Fruit fly (Drosophila melanogaster) whole organism, embryonic: ENCODE results near the gene aru.

ENCODE experiments used
- B-H2 ChIP-seq: fragments of 200-800 bp; sonication (Bioruptor generic); optimal IDR thresholded peaks from 2 replicates; lab custom pipeline; 2018; ENCODE audit warnings: missing biosample characterization, mild to moderate bottlenecking, missing genetic modification characterization
- CG10431 ChIP-seq: fragments of 200-800 bp; sonication (Bioruptor generic); optimal IDR thresholded peaks from 3 replicates; lab custom pipeline; 2018; ENCODE audit warnings: missing biosample characterization, mild to moderate bottlenecking, missing genetic modification characterization
- CG10543 ChIP-seq: fragments of 200-800 bp; sonication (Bioruptor generic); optimal IDR thresholded peaks from 3 replicates; lab custom pipeline; 2017; ENCODE audit warnings: missing biosample characterization, mild to moderate bottlenecking, missing genetic modification characterization, moderate library complexity
- CG11093 ChIP-seq: fragments of 200-800 bp; sonication (Bioruptor generic); IDR thresholded peaks from 3 replicates; pipeline ENCODE4 v1.3.6; 2022; ENCODE audit warnings: missing biosample characterization, missing genetic modification characterization
- CG11398 ChIP-seq: fragments of 200-800 bp; sonication (Bioruptor generic); optimal IDR thresholded peaks from 2 replicates; lab custom pipeline; 2016; ENCODE audit warnings: missing biosample characterization, missing genetic modification characterization
- CG11456 ChIP-seq: fragments of 200-800 bp; sonication (Bioruptor generic); IDR thresholded peaks from 3 replicates; pipeline ENCODE4 v1.3.6; 2022; ENCODE audit warnings: missing biosample characterization, missing genetic modification characterization
- CG14050 ChIP-seq: fragments of 200-800 bp; sonication (Bioruptor generic); IDR thresholded peaks from 3 replicates; pipeline ENCODE4 v1.3.6; 2022; ENCODE audit warnings: missing biosample characterization, missing genetic modification characterization
- CG15073 ChIP-seq: fragments of 200-800 bp; sonication (Bioruptor generic); optimal IDR thresholded peaks from 2 replicates; lab custom pipeline; 2016; ENCODE audit warnings: missing biosample characterization, missing genetic modification characterization
- CG1603 ChIP-seq: fragments of 200-800 bp; sonication (Bioruptor generic); optimal IDR thresholded peaks from 2 replicates; lab custom pipeline; 2019; ENCODE audit warnings: missing biosample characterization, mild to moderate bottlenecking, missing genetic modification characterization, moderate library complexity
- CG17829 ChIP-seq: fragments of 200-800 bp; optimal IDR thresholded peaks from 2 replicates; lab custom pipeline; 2019; ENCODE audit warnings: missing biosample characterization, mild to moderate bottlenecking, missing genetic modification characterization, moderate library complexity
- CG1792 ChIP-seq: fragments of 200-800 bp; sonication (Bioruptor generic); optimal IDR thresholded peaks from 2 replicates; lab custom pipeline; 2016; ENCODE audit warnings: missing biosample characterization, missing genetic modification characterization
- CG18011 ChIP-seq: fragments of 200-800 bp; sonication (Bioruptor generic); optimal IDR thresholded peaks from 2 replicates; lab custom pipeline; 2017; ENCODE audit warnings: missing biosample characterization, missing genetic modification characterization, mild to moderate bottlenecking, moderate library complexity, missing genotype
- CG18262 ChIP-seq: fragments of 200-800 bp; optimal IDR thresholded peaks from 3 replicates; lab custom pipeline; 2019; ENCODE audit warnings: missing biosample characterization, mild to moderate bottlenecking, missing genetic modification characterization, moderate library complexity
- CG1832 ChIP-seq: fragments of 200-800 bp; sonication (Bioruptor generic); optimal IDR thresholded peaks from 2 replicates; lab custom pipeline; 2017; ENCODE audit warnings: missing biosample characterization, mild to moderate bottlenecking, missing genetic modification characterization, inconsistent platforms
- CG30431 ChIP-seq: fragments of 200-800 bp; sonication (Bioruptor generic); optimal IDR thresholded peaks from 2 replicates; lab custom pipeline; 2017; ENCODE audit warnings: missing biosample characterization, missing genetic modification characterization
- CG31388 ChIP-seq: fragments of 200-800 bp; sonication (Bioruptor generic); optimal IDR thresholded peaks from 2 replicates; lab custom pipeline; 2016; ENCODE audit warnings: missing biosample characterization, missing genetic modification characterization
- CG33213 ChIP-seq: fragments of 200-800 bp; sonication (Bioruptor generic); optimal IDR thresholded peaks from 3 replicates; lab custom pipeline; 2016; ENCODE audit warnings: missing biosample characterization, missing genetic modification characterization
- CG3407 ChIP-seq: fragments of 200-800 bp; sonication (Bioruptor generic); optimal IDR thresholded peaks from 2 replicates; lab custom pipeline; 2018; ENCODE audit warnings: missing biosample characterization, mild to moderate bottlenecking, missing genetic modification characterization
- CG4707 ChIP-seq: fragments of 200-800 bp; sonication (Bioruptor generic); optimal IDR thresholded peaks from 2 replicates; lab custom pipeline; 2018; ENCODE audit warnings: missing biosample characterization, mild to moderate bottlenecking, missing genetic modification characterization, moderate library complexity
- CG6654 ChIP-seq: fragments of 200-800 bp; sonication (Bioruptor generic); optimal IDR thresholded peaks from 2 replicates; lab custom pipeline; 2017; ENCODE audit warnings: missing biosample characterization, mild to moderate bottlenecking, missing genetic modification characterization
- CG7745 ChIP-seq: fragments of 200-800 bp; sonication (Bioruptor generic); optimal IDR thresholded peaks from 2 replicates; lab custom pipeline; 2018; ENCODE audit warnings: missing biosample characterization, mild to moderate bottlenecking, missing genetic modification characterization, moderate library complexity
- CG8944 ChIP-seq: fragments of 200-800 bp; sonication (Bioruptor generic); optimal IDR thresholded peaks from 3 replicates; lab custom pipeline; 2016; ENCODE audit warnings: missing biosample characterization, missing genetic modification characterization
- Drgx ChIP-seq: fragments of 200-800 bp; sonication (Bioruptor generic); IDR thresholded peaks from 2 replicates; pipeline ENCODE4 v1.3.6; 2022; ENCODE audit warnings: missing biosample characterization, missing genetic modification characterization
- Gsc ChIP-seq: fragments of 200-800 bp; sonication (Bioruptor generic); IDR thresholded peaks from 2 replicates; pipeline ENCODE4 v1.3.6; 2022; ENCODE audit warnings: missing biosample characterization, missing genetic modification characterization
- HLH54F ChIP-seq: fragments of 200-800 bp; sonication (Bioruptor generic); optimal IDR thresholded peaks from 3 replicates; lab custom pipeline; 2016; ENCODE audit warnings: missing biosample characterization, missing genetic modification characterization
- Jarid2 ChIP-seq: fragments of 200-800 bp; sonication (Bioruptor generic); optimal IDR thresholded peaks from 3 replicates; lab custom pipeline; 2017; ENCODE audit warnings: mild to moderate bottlenecking, missing biosample characterization, missing genetic modification reagents, missing genetic modification characterization
- Kr ChIP-seq: fragments of 200-800 bp; sonication (Bioruptor generic); optimal IDR thresholded peaks from 2 replicates; lab custom pipeline; 2017; ENCODE audit warnings: missing biosample characterization, mild to moderate bottlenecking, missing genetic modification characterization
- NC2α ChIP-seq: fragments of 200-800 bp; sonication (Bioruptor generic); optimal IDR thresholded peaks from 2 replicates; lab custom pipeline; 2016; ENCODE audit warnings: missing biosample characterization, missing genetic modification characterization
- Oaz ChIP-seq: fragments of 200-800 bp; sonication (Bioruptor generic); IDR thresholded peaks from 2 replicates; pipeline ENCODE4 v1.3.6; 2022; ENCODE audit warnings: missing biosample characterization, missing genetic modification characterization
- Ptx1 ChIP-seq: fragments of 200-800 bp; sonication (Bioruptor generic); IDR thresholded peaks from 2 replicates; pipeline ENCODE4 v1.3.6; 2022; ENCODE audit warnings: missing biosample characterization, missing genetic modification characterization
- Sox100B ChIP-seq: fragments of 200-800 bp; sonication (Bioruptor generic); optimal IDR thresholded peaks from 3 replicates; lab custom pipeline; 2018; ENCODE audit warnings: missing biosample characterization, mild to moderate bottlenecking, missing genetic modification characterization
- Spps ChIP-seq: fragments of 200-800 bp; sonication (Bioruptor generic); optimal IDR thresholded peaks from 2 replicates; lab custom pipeline; 2018; ENCODE audit warnings: missing biosample characterization, mild to moderate bottlenecking, missing genetic modification characterization
- dpn ChIP-seq, 2 experiments: fragments of 200-800 bp; sonication (Bioruptor generic); optimal IDR thresholded peaks; 3 replicates each; lab custom pipeline; 2016; ENCODE audit warnings: missing biosample characterization in 2 of 2, missing genetic modification characterization in 2 of 2
- eyg ChIP-seq: fragments of 200-800 bp; sonication (Bioruptor generic); optimal IDR thresholded peaks from 3 replicates; lab custom pipeline; 2016; ENCODE audit warnings: missing biosample characterization, missing genetic modification characterization
- gsb ChIP-seq: fragments of 200-800 bp; sonication (Bioruptor generic); IDR thresholded peaks from 2 replicates; pipeline ENCODE4 v1.3.6; 2022; ENCODE audit warnings: missing biosample characterization, missing genetic modification characterization
- peb ChIP-seq: fragments of 200-800 bp; sonication (Bioruptor generic); IDR thresholded peaks from 2 replicates; pipeline ENCODE4 v1.3.6; 2022; ENCODE audit warnings: missing biosample characterization, missing genetic modification characterization
- pita ChIP-seq: fragments of 200-800 bp; sonication (Bioruptor generic); optimal IDR thresholded peaks from 2 replicates; lab custom pipeline; 2017; ENCODE audit warnings: missing biosample characterization, mild to moderate bottlenecking, missing genetic modification characterization
- pzg ChIP-seq: fragments of 200-800 bp; sonication (Bioruptor generic); optimal IDR thresholded peaks from 3 replicates; lab custom pipeline; 2018; ENCODE audit warnings: missing biosample characterization, mild to moderate bottlenecking, missing genetic modification characterization, moderate library complexity
- row ChIP-seq: fragments of 200-800 bp; sonication (Bioruptor generic); IDR thresholded peaks from 3 replicates; pipeline ENCODE4 v1.3.6; 2022; ENCODE audit warnings: missing biosample characterization, missing genetic modification characterization
- scrt ChIP-seq: fragments of 200-800 bp; sonication (Bioruptor generic); optimal IDR thresholded peaks from 2 replicates; lab custom pipeline; 2018; ENCODE audit warnings: missing biosample characterization, mild to moderate bottlenecking, missing genetic modification characterization, moderate library complexity
- sd ChIP-seq: fragments of 200-800 bp; sonication (Bioruptor generic); optimal IDR thresholded peaks from 3 replicates; lab custom pipeline; 2018; ENCODE audit warnings: missing biosample characterization, mild to moderate bottlenecking, missing genetic modification characterization, moderate library complexity
- sens ChIP-seq: fragments of 200-800 bp; sonication (Bioruptor generic); peaks from one replicate; lab custom pipeline; 2016; ENCODE audit warnings: missing biosample characterization, missing genetic modification characterization
- sisA ChIP-seq: fragments of 200-800 bp; sonication (Bioruptor generic); IDR thresholded peaks from 2 replicates; pipeline ENCODE4 v1.3.6; 2022; ENCODE audit warnings: missing biosample characterization, missing genetic modification characterization
- slp2 ChIP-seq: fragments of 200-800 bp; sonication (Bioruptor generic); optimal IDR thresholded peaks from 2 replicates; lab custom pipeline; 2016; ENCODE audit warnings: missing biosample characterization, missing genetic modification characterization
- tap ChIP-seq: fragments of 200-800 bp; optimal IDR thresholded peaks from 3 replicates; lab custom pipeline; 2019; ENCODE audit warnings: missing biosample characterization, mild to moderate bottlenecking, missing genetic modification characterization, moderate library complexity
- tgo ChIP-seq: fragments of 200-800 bp; sonication (Bioruptor generic); IDR thresholded peaks from 3 replicates; pipeline ENCODE4 v1.3.6; 2022; ENCODE audit warnings: missing biosample characterization, missing genetic modification characterization
- tin ChIP-seq: fragments of 200-800 bp; sonication (Bioruptor generic); optimal IDR thresholded peaks from 3 replicates; lab custom pipeline; 2016; ENCODE audit warnings: missing biosample characterization, missing genetic modification characterization
- trem ChIP-seq: fragments of 200-800 bp; optimal IDR thresholded peaks from 3 replicates; lab custom pipeline; 2019; ENCODE audit warnings: missing biosample characterization, mild to moderate bottlenecking, missing genetic modification characterization, moderate library complexity
- twi ChIP-seq: fragments of 200-800 bp; optimal IDR thresholded peaks from 2 replicates; lab custom pipeline; 2019; ENCODE audit warnings: missing biosample characterization, mild to moderate bottlenecking, missing genetic modification characterization, moderate library complexity
- yki ChIP-seq: fragments of >200 bp; optimal IDR thresholded peaks from 3 replicates; lab custom pipeline; 2018
- zen ChIP-seq: fragments of 200-800 bp; sonication (Bioruptor generic); optimal IDR thresholded peaks from 3 replicates; lab custom pipeline; 2018; ENCODE audit warnings: missing biosample characterization, mild to moderate bottlenecking, missing genetic modification characterization, moderate library complexity
- zfh2 ChIP-seq: fragments of 200-800 bp; sonication (Bioruptor generic); optimal IDR thresholded peaks from 2 replicates; lab custom pipeline; 2016; ENCODE audit warnings: missing biosample characterization, missing genetic modification characterization

aru gene

dm6 chr2L:841708-842107 is 26.4 kb downstream of the aru start (continued):
- TF ChIP-seq Oaz (GFP tag; lab: Robert Waterston, UW) (peak; percentile 73), dpn (GFP tag; optimal IDR thresholded peaks at IDR 0.05; lab: Kevin White, UChicago) (peak; percentile 74), CG7745 (tag; lab: Kevin White, UChicago) (no peak), CG17829 (tag; lab: Kevin White, UChicago) (peak; percentile 63), CG33213 (GFP tag; lab: Kevin White, UChicago) (no peak), Spps (tag; lab: Kevin White, UChicago) (peak; percentile 28), CG6654 (GFP tag; lab: Kevin White, UChicago) (peak; percentile 39), yki (no peak), peb (GFP tag; lab: Robert Waterston, UW) (0 out of 2 replicates have a peak, but pooled peaks have one; percentile 53), CG11456 (GFP tag; lab: Robert Waterston, UW) (peak; percentile 85), sens (GFP tag; lab: Kevin White, UChicago) (peak; percentile 90), CG11093 (GFP tag; lab: Robert Waterston, UW) (0 out of 3 replicates have a peak, but pooled peaks have one; percentile 43), twi (no peak), CG30431 (GFP tag; lab: Kevin White, UChicago) (peak; percentile 53), CG8944 (GFP tag; lab: Kevin White, UChicago) (peak; percentile 65), CG10543 (GFP tag; lab: Kevin White, UChicago) (peak; percentile 62), CG1832 (GFP tag; lab: Kevin White, UChicago) (no peak), sd (tag; lab: Kevin White, UChicago) (peak; percentile 40), zfh2 (peak; percentile 71), CG11398 (no peak), zen (tag; lab: Kevin White, UChicago) (peak; percentile 10), gsb (GFP tag; lab: Robert Waterston, UW) (peak; percentile 71; the same call in 1 of the 2 replicates), CG3407 (GFP tag; lab: Kevin White, UChicago) (peak; percentile 19), pzg (GFP tag; lab: Kevin White, UChicago) (no peak), pita (GFP tag; lab: Kevin White, UChicago) (no peak), trem (tag; lab: Kevin White, UChicago) (peak; percentile 15), CG18011 (GFP tag; lab: Kevin White, UChicago) (peak; percentile 47), Gsc (GFP tag; lab: Robert Waterston, UW) (peak; percentile 31; the same call in 1 of the 2 replicates), Ptx1 (GFP tag; lab: Robert Waterston, UW) (peak; percentile 80), CG1792 (GFP tag; lab: Kevin White, UChicago) (peak; percentile 19), sisA (GFP tag; lab: Robert Waterston, UW) (peak; percentile 76), CG4707 (GFP tag; lab: Kevin White, UChicago) (peak; percentile 11), eyg (GFP tag; lab: Kevin White, UChicago) (peak; percentile 17), tin (GFP tag; lab: Kevin White, UChicago) (peak; percentile 61), tap (tag; lab: Kevin White, UChicago) (peak; percentile 36), Jarid2 (GFP tag; lab: Kevin White, UChicago) (peak; percentile 4), row (peak; percentile 85), Sox100B (GFP tag; lab: Kevin White, UChicago) (peak; percentile 17), HLH54F (GFP tag; lab: Kevin White, UChicago) (peak; percentile 62), scrt (GFP tag; lab: Kevin White, UChicago) (peak; percentile 63), tgo (peak; percentile 81), CG15073 (no peak), CG31388 (GFP tag; lab: Kevin White, UChicago) (no peak), CG14050 (GFP tag; lab: Robert Waterston, UW) (peak; percentile 44; the same call in 2 of the 3 replicates), CG18262 (tag; lab: Kevin White, UChicago) (peak; percentile 67), NC2α (GFP tag; lab: Kevin White, UChicago) (no peak), CG1603 (tag; lab: Kevin White, UChicago) (peak; percentile 83), Kr (GFP tag; lab: Kevin White, UChicago) (no peak), B-H2 (GFP tag; lab: Kevin White, UChicago) (peak; percentile 41), CG10431 (GFP tag; lab: Kevin White, UChicago) (no peak), slp2 (GFP tag; lab: Kevin White, UChicago) (no peak), Drgx (GFP tag; lab: Robert Waterston, UW) (peak; percentile 94)
